Worm (Caenorhabditis elegans) whole organism, L2 larva: ENCODE results near the gene K10G6.9.

ENCODE experiments used
- C34F6.9 ChIP-seq: fragments of 150-350 bp; optimal IDR thresholded peaks from 2 replicates; lab custom pipeline; 2014; ENCODE audit warnings: missing biosample characterization, missing genetic modification characterization
- F13H6.1 ChIP-seq: sonication (generic microtip); optimal IDR thresholded peaks from 2 replicates; lab custom pipeline; 2016; ENCODE audit warnings: missing genetic modification characterization, missing compliant biosample characterization
- Y55F3AM.14 ChIP-seq: fragments of 200-800 bp; sonication (Bioruptor generic); optimal IDR thresholded peaks from 2 replicates; lab custom pipeline; 2018; ENCODE audit warnings: mild to moderate bottlenecking, missing genetic modification characterization, missing compliant biosample characterization
- ZK546.5 ChIP-seq: sonication (generic microtip); optimal IDR thresholded peaks from 2 replicates; lab custom pipeline; 2017; ENCODE audit warnings: missing biosample characterization, missing genetic modification characterization
- alr-1 ChIP-seq: fragments of 150-350 bp; optimal IDR thresholded peaks from 2 replicates; lab custom pipeline; 2014; ENCODE audit warnings: missing biosample characterization, missing genetic modification characterization
- ceh-16 ChIP-seq: fragments of 150-350 bp; optimal IDR thresholded peaks from 2 replicates; lab custom pipeline; 2014; ENCODE audit warnings: missing biosample characterization, missing genetic modification characterization
- ceh-82 ChIP-seq: fragments of 150-350 bp; optimal IDR thresholded peaks from 2 replicates; lab custom pipeline; 2014; ENCODE audit warnings: missing biosample characterization, missing genetic modification characterization
- crh-2 ChIP-seq: sonication (generic microtip); optimal IDR thresholded peaks from 2 replicates; lab custom pipeline; 2017; ENCODE audit warnings: missing biosample characterization, missing genetic modification characterization
- egl-27 ChIP-seq: sonication (generic microtip); optimal IDR thresholded peaks from 3 replicates; lab custom pipeline; 2017; ENCODE audit warnings: missing biosample characterization, missing genetic modification reagents, missing genetic modification characterization
- elt-1 ChIP-seq: fragments of 150-350 bp; optimal IDR thresholded peaks from 2 replicates; lab custom pipeline; 2014; ENCODE audit warnings: missing biosample characterization, missing genetic modification characterization
- fos-1 ChIP-seq: fragments of 150-350 bp; optimal IDR thresholded peaks from 2 replicates; lab custom pipeline; 2014; ENCODE audit warnings: missing biosample characterization, missing genetic modification characterization
- gmeb-1 ChIP-seq: fragments of 150-350 bp; optimal IDR thresholded peaks from 2 replicates; lab custom pipeline; 2014; ENCODE audit warnings: missing biosample characterization, missing genetic modification characterization
- lin-11 ChIP-seq: fragments of 150-350 bp; sonication (generic microtip); optimal IDR thresholded peaks from 2 replicates; lab custom pipeline; 2014; ENCODE audit warnings: missing biosample characterization, missing genetic modification characterization, inconsistent platforms, mixed read lengths
- lin-13 ChIP-seq: fragments of 150-350 bp; optimal IDR thresholded peaks from 2 replicates; lab custom pipeline; 2014; ENCODE audit warnings: missing biosample characterization, missing genetic modification reagents, missing genetic modification characterization
- lin-39 ChIP-seq: fragments of 150-350 bp; optimal IDR thresholded peaks from 2 replicates; lab custom pipeline; 2014; ENCODE audit warnings: missing biosample characterization, missing genetic modification reagents, missing genetic modification characterization
- lsy-2 ChIP-seq, 2 experiments: fragments of 150-350 bp in 1 of 2; sonication (generic microtip) in 1 of 2; optimal IDR thresholded peaks; 2 replicates each; lab custom pipeline; 2014 to 2017; ENCODE audit warnings: missing biosample characterization in 2 of 2, missing genetic modification characterization in 2 of 2
- mab-5 ChIP-seq: fragments of 150-350 bp; optimal IDR thresholded peaks from 2 replicates; lab custom pipeline; 2014; ENCODE audit warnings: missing biosample characterization, missing genetic modification characterization
- nhr-12 ChIP-seq: fragments of 150-350 bp; optimal IDR thresholded peaks from 2 replicates; lab custom pipeline; 2014; ENCODE audit warnings: missing biosample characterization, missing genetic modification characterization
- nhr-129 ChIP-seq: fragments of 150-350 bp; optimal IDR thresholded peaks from 2 replicates; lab custom pipeline; 2014; ENCODE audit warnings: missing biosample characterization, missing genetic modification characterization
- nhr-21 ChIP-seq: fragments of 150-350 bp; optimal IDR thresholded peaks from 2 replicates; lab custom pipeline; 2014; ENCODE audit warnings: missing biosample characterization, missing genetic modification characterization
- nhr-237 ChIP-seq: fragments of 150-350 bp; optimal IDR thresholded peaks from 2 replicates; lab custom pipeline; 2014; ENCODE audit warnings: missing biosample characterization, missing genetic modification characterization
- nhr-6 ChIP-seq: fragments of 150-350 bp; optimal IDR thresholded peaks from 2 replicates; lab custom pipeline; 2014; ENCODE audit warnings: missing biosample characterization, missing genetic modification characterization
- nhr-77 ChIP-seq: fragments of 150-350 bp; optimal IDR thresholded peaks from 2 replicates; lab custom pipeline; 2014; ENCODE audit warnings: missing biosample characterization, missing genetic modification characterization
- skn-1 ChIP-seq: sonication (generic microtip); optimal IDR thresholded peaks from 2 replicates; lab custom pipeline; 2017; ENCODE audit warnings: missing biosample characterization, missing genetic modification characterization
- sma-3 ChIP-seq: sonication (generic microtip); optimal IDR thresholded peaks from 2 replicates; lab custom pipeline; 2016; ENCODE audit warnings: missing genetic modification reagents, missing genetic modification characterization, missing compliant biosample characterization
- sma-9 ChIP-seq, 2 experiments: fragments of 150-350 bp in 1 of 2; sonication (generic microtip) in 1 of 2; optimal IDR thresholded peaks; 2 replicates each; lab custom pipeline; 2014 to 2016; ENCODE audit warnings: missing genetic modification characterization in 2 of 2, mild to moderate bottlenecking in 1 of 2, missing biosample characterization in 1 of 2, missing compliant biosample characterization in 1 of 2, missing genetic modification reagents in 1 of 2, moderate library complexity in 1 of 2
- snpc-4 ChIP-seq: fragments of 150-350 bp; optimal IDR thresholded peaks from 2 replicates; lab custom pipeline; 2014; ENCODE audit warnings: missing biosample characterization, missing genetic modification characterization
- unc-39 ChIP-seq: fragments of 150-350 bp; optimal IDR thresholded peaks from 2 replicates; lab custom pipeline; 2014; ENCODE audit warnings: missing biosample characterization, missing genetic modification characterization
- unc-55 ChIP-seq: fragments of 150-350 bp; sonication (generic microtip); optimal IDR thresholded peaks from 3 replicates; lab custom pipeline; 2014; ENCODE audit warnings: missing biosample characterization, missing genetic modification reagents, missing genetic modification characterization
- unc-62 ChIP-seq: fragments of 150-350 bp; optimal IDR thresholded peaks from 2 replicates; lab custom pipeline; 2014; ENCODE audit warnings: missing biosample characterization, missing genetic modification reagents, missing genetic modification characterization

K10G6.9 gene

ce11 chrII:3959432-3960102 is 12.5 kb upstream of the K10G6.9 start:
- TF ChIP-seq nhr-129 (tag; lab: Kevin White, UChicago) (no peak), sma-3 (no peak), lsy-2 (tag; optimal IDR thresholded peaks at IDR 0.05; lab: Kevin White, UChicago) (peak in 1 of 2 experiments; percentile 14), sma-9 (GFP tag; optimal IDR thresholded peaks at IDR 0.05; lab: Kevin White, UChicago) (peak; percentile 24), sma-9 (tag; optimal IDR thresholded peaks at IDR 0.05; lab: Kevin White, UChicago) (no peak)

DNA sequence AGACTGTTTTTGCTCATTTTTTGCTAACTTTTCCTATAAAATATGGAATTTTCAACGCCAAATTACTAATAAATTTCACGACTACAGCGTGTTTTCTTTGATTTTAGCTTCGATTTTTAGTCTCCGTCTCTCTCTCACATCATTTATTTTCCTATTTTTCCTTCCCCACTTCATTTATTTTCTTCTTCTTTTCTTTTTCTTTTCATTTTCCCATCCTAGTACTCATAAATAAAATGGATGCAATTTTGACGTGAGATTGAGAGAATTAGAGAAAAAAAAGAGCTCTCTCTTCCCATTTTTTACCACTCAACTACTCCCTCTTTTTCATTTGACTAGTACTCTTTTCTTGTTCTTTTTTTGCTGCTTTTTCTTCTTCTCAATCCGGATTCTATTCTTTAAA is 11.8 kb upstream of the K10G6.9 start:
- TF ChIP-seq snpc-4 (tag; lab: Kevin White, UChicago): no peak
- TF ChIP-seq fos-1 (tag; lab: Kevin White, UChicago): peak; percentile 1
- TF ChIP-seq nhr-237 (tag; lab: Kevin White, UChicago): no peak
- TF ChIP-seq nhr-12 (tag; lab: Kevin White, UChicago): no peak
- peak; percentile 45 for TF ChIP-seq nhr-6 (tag; lab: Kevin White, UChicago)
- TF ChIP-seq sma-9 (GFP tag; optimal IDR thresholded peaks at IDR 0.05; lab: Kevin White, UChicago): peak; percentile 19
- TF ChIP-seq sma-9 (tag; optimal IDR thresholded peaks at IDR 0.05; lab: Kevin White, UChicago): no peak
- peak; percentile 2 for TF ChIP-seq crh-2 (tag; lab: Kevin White, UChicago)
- TF ChIP-seq lin-11: no peak
- peak; percentile 57 for TF ChIP-seq mab-5 (tag; lab: Kevin White, UChicago)
- peak in 1 of 2 experiments; percentile 63 for TF ChIP-seq lsy-2 (tag; optimal IDR thresholded peaks at IDR 0.05; lab: Kevin White, UChicago)
- TF ChIP-seq C34F6.9 (tag; lab: Kevin White, UChicago): peak; percentile 72
- TF ChIP-seq Y55F3AM.14 (GFP tag; lab: Kevin White, UChicago): no peak
- TF ChIP-seq skn-1 (tag; lab: Kevin White, UChicago): no peak
- no peak for TF ChIP-seq nhr-21
- TF ChIP-seq lin-13: peak; percentile 50
- TF ChIP-seq elt-1: no peak
- TF ChIP-seq alr-1: no peak
- TF ChIP-seq nhr-77 (tag; lab: Kevin White, UChicago): no peak
- TF ChIP-seq gmeb-1 (tag; lab: Kevin White, UChicago): no peak
- no peak for TF ChIP-seq lin-39 (tag; lab: Kevin White, UChicago)
- TF ChIP-seq unc-39: no peak
- TF ChIP-seq unc-55: peak; percentile 93
- TF ChIP-seq nhr-129 (tag; lab: Kevin White, UChicago): peak; percentile 42
- no peak for TF ChIP-seq egl-27 (tag; lab: Kevin White, UChicago)
- no peak for TF ChIP-seq ZK546.5 (tag; lab: Kevin White, UChicago)

DNA sequence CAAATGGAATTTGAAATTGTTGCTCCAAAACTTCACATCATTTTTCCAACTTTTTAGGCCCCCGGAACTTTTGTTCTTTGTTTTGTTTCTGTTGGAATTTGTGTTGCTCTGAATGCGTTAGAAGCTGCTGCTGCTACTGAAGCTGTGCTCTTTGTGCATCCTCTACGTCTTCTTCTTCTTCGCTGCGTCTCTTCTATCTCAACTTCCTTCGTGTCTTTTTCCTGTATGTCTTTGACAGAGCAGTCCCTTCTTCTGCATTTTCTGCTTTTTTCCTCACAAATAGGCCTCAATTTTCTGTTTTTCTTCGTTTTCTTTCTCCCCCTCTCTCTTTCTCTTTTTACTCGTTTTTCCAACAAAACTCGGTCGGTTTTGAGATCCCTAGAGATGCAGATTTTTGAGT is 10.8 kb upstream of the K10G6.9 start:
- TF ChIP-seq nhr-21: no peak
- peak in 1 of 2 experiments; percentile 33 for TF ChIP-seq lsy-2 (tag; optimal IDR thresholded peaks at IDR 0.05; lab: Kevin White, UChicago)
- peak; percentile 21 for TF ChIP-seq Y55F3AM.14 (GFP tag; lab: Kevin White, UChicago)
- TF ChIP-seq C34F6.9 (tag; lab: Kevin White, UChicago): peak; percentile 32

ce11 chrII:3964302-3964885 is 7.7 kb upstream of the K10G6.9 start:
- TF ChIP-seq nhr-6 (tag; lab: Kevin White, UChicago) (no peak), ceh-16 (no peak), egl-27 (tag; lab: Kevin White, UChicago) (no peak), C34F6.9 (tag; lab: Kevin White, UChicago) (no peak), snpc-4 (tag; lab: Kevin White, UChicago) (no peak), F13H6.1 (tag; lab: Kevin White, UChicago) (no peak), ceh-82 (no peak), nhr-129 (tag; lab: Kevin White, UChicago) (no peak), unc-39 (no peak), gmeb-1 (tag; lab: Kevin White, UChicago) (no peak)

- TF ChIP-seq unc-62 (GFP tag; lab: Kevin White, UChicago): no peak
- no peak for TF ChIP-seq nhr-6 (tag; lab: Kevin White, UChicago)
- no peak for TF ChIP-seq snpc-4 (tag; lab: Kevin White, UChicago)
Observed at ce11 chrII:3965665-3966416, 6.2 kb upstream of the K10G6.9 start.
